Fruit fly (Drosophila melanogaster) whole organism, embryonic: ENCODE measurements around the gene CG6527.

Experiments
- ATbp ChIP-seq: fragments of 200-800 bp; sonication (Bioruptor generic); optimal IDR thresholded peaks from 2 replicates; lab custom pipeline; 2017; ENCODE audit warnings: missing biosample characterization, mild to moderate bottlenecking, missing genetic modification characterization, missing genetic modification reagents
- Aef1 ChIP-seq: fragments of 200-800 bp; sonication (Bioruptor generic); IDR thresholded peaks from 3 replicates; pipeline ENCODE4 v1.3.6; 2022; ENCODE audit warnings: missing biosample characterization, missing genetic modification characterization
- Asciz ChIP-seq: fragments of 200-800 bp; sonication (Bioruptor generic); optimal IDR thresholded peaks from 2 replicates; lab custom pipeline; 2017; ENCODE audit warnings: missing biosample characterization, mild to moderate bottlenecking, missing genetic modification characterization, missing genetic modification reagents
- Atf3 ChIP-seq: fragments of 200-800 bp; sonication (Bioruptor generic); optimal IDR thresholded peaks from 3 replicates; lab custom pipeline; 2016; ENCODE audit warnings: missing biosample characterization, missing genetic modification characterization
- Awh ChIP-seq: fragments of 200-800 bp; sonication (Bioruptor generic); IDR thresholded peaks from 2 replicates; pipeline ENCODE4, ENCODE4 v1.3.6; 2022; ENCODE audit warnings: missing biosample characterization, missing genetic modification characterization
- Bteb2 ChIP-seq: fragments of 200-800 bp; sonication (Bioruptor generic); optimal IDR thresholded peaks from 2 replicates; lab custom pipeline; 2016; ENCODE audit warnings: missing biosample characterization, missing genetic modification characterization
- CG15011 ChIP-seq: fragments of 200-800 bp; sonication (Bioruptor generic); optimal IDR thresholded peaks from 3 replicates; lab custom pipeline; 2018; ENCODE audit warnings: missing biosample characterization, mild to moderate bottlenecking, missing genetic modification characterization
- CG17186 ChIP-seq: fragments of 200-800 bp; sonication (Bioruptor generic); optimal IDR thresholded peaks from 3 replicates; lab custom pipeline; 2017; ENCODE audit warnings: missing biosample characterization, missing genetic modification reagents, missing genetic modification characterization
- CG17361 ChIP-seq: fragments of 200-800 bp; sonication (Bioruptor generic); IDR thresholded peaks from 3 replicates; pipeline ENCODE4 v1.3.6; 2022; ENCODE audit warnings: missing biosample characterization, missing genetic modification characterization
- CG1792 ChIP-seq: fragments of 200-800 bp; sonication (Bioruptor generic); optimal IDR thresholded peaks from 2 replicates; lab custom pipeline; 2016; ENCODE audit warnings: missing biosample characterization, missing genetic modification characterization
- CG2120 ChIP-seq: fragments of 200-800 bp; sonication (Bioruptor generic); optimal IDR thresholded peaks from 3 replicates; lab custom pipeline; 2016; ENCODE audit warnings: missing biosample characterization, missing genetic modification characterization
- CG30403 ChIP-seq: fragments of 200-800 bp; sonication (Bioruptor generic); optimal IDR thresholded peaks from 3 replicates; lab custom pipeline; 2016; ENCODE audit warnings: missing biosample characterization, missing genetic modification characterization
- CG31365 ChIP-seq: fragments of 200-800 bp; sonication (Bioruptor generic); optimal IDR thresholded peaks from 2 replicates; lab custom pipeline; 2018; ENCODE audit warnings: missing biosample characterization, mild to moderate bottlenecking, missing genetic modification characterization
- CG33557 ChIP-seq: fragments of 200-800 bp; sonication (Bioruptor generic); optimal IDR thresholded peaks from 2 replicates; lab custom pipeline; 2019; ENCODE audit warnings: missing biosample characterization, mild to moderate bottlenecking, missing genetic modification characterization, moderate library complexity
- CG3407 ChIP-seq: fragments of 200-800 bp; sonication (Bioruptor generic); optimal IDR thresholded peaks from 2 replicates; lab custom pipeline; 2018; ENCODE audit warnings: missing biosample characterization, mild to moderate bottlenecking, missing genetic modification characterization
- CG34224 ChIP-seq: fragments of 200-800 bp; sonication (Bioruptor generic); IDR thresholded peaks from 3 replicates; pipeline ENCODE4 v1.3.6; 2022; ENCODE audit warnings: missing biosample characterization, missing genetic modification characterization; ENCODE audit not compliant: partially characterized antibody
- CG3726 ChIP-seq: fragments of 200-800 bp; sonication (Bioruptor generic); IDR thresholded peaks from 3 replicates; pipeline ENCODE4, ENCODE4 v1.3.6; 2022; ENCODE audit warnings: missing biosample characterization, missing genetic modification characterization
- CG5245 ChIP-seq: fragments of 200-800 bp; sonication (Bioruptor generic); optimal IDR thresholded peaks from 3 replicates; lab custom pipeline; 2016; ENCODE audit warnings: missing biosample characterization, missing genetic modification characterization
- CG9797 ChIP-seq: fragments of 200-800 bp; sonication (Bioruptor generic); optimal IDR thresholded peaks from 3 replicates; lab custom pipeline; 2018; ENCODE audit warnings: missing biosample characterization, mild to moderate bottlenecking, missing genetic modification characterization
- CG9817 ChIP-seq: fragments of 200-800 bp; sonication (Bioruptor generic); optimal IDR thresholded peaks from 2 replicates; lab custom pipeline; 2018; ENCODE audit warnings: missing biosample characterization, mild to moderate bottlenecking, missing genetic modification characterization, moderate library complexity
- CTCF ChIP-seq: fragments of 200-800 bp; sonication (Bioruptor generic); optimal IDR thresholded peaks from 2 replicates; lab custom pipeline; 2017; ENCODE audit warnings: missing biosample characterization, mild to moderate bottlenecking, missing genetic modification characterization, moderate library complexity
- Deaf1 ChIP-seq: fragments of 200-800 bp; optimal IDR thresholded peaks from 3 replicates; lab custom pipeline; 2019; ENCODE audit warnings: missing biosample characterization, mild to moderate bottlenecking, missing genetic modification characterization, moderate library complexity
- Dp ChIP-seq: fragments of 200-800 bp; sonication (Bioruptor generic); optimal IDR thresholded peaks from 2 replicates; lab custom pipeline; 2018; ENCODE audit warnings: missing biosample characterization, mild to moderate bottlenecking, missing genetic modification characterization, moderate library complexity
- Ets65A ChIP-seq: fragments of 200-800 bp; sonication (Bioruptor generic); peaks from one replicate; lab custom pipeline; 2016; ENCODE audit warnings: missing biosample characterization, missing genetic modification characterization
- HmgZ ChIP-seq: fragments of 200-800 bp; sonication (Bioruptor generic); optimal IDR thresholded peaks from 2 replicates; lab custom pipeline; 2018; ENCODE audit warnings: missing biosample characterization, mild to moderate bottlenecking, missing genetic modification characterization
- Lim3 ChIP-seq: fragments of 200-800 bp; sonication (Bioruptor generic); IDR thresholded peaks from 2 replicates; pipeline ENCODE4 v1.3.6; 2022; ENCODE audit warnings: missing biosample characterization, missing genetic modification characterization
- MBD-R2 ChIP-seq: fragments of 200-800 bp; sonication (Bioruptor generic); IDR thresholded peaks from 2 replicates; pipeline ENCODE4 v1.3.6; 2022; ENCODE audit warnings: missing biosample characterization, missing genetic modification characterization
- Meics ChIP-seq: fragments of 200-800 bp; sonication (Bioruptor generic); optimal IDR thresholded peaks from 2 replicates; lab custom pipeline; 2017; ENCODE audit warnings: missing biosample characterization, mild to moderate bottlenecking, missing genetic modification characterization
- Mes4 ChIP-seq: fragments of 200-800 bp; sonication (Bioruptor generic); optimal IDR thresholded peaks from 2 replicates; lab custom pipeline; 2016; ENCODE audit warnings: missing biosample characterization, missing genetic modification characterization
- Side ChIP-seq: fragments of 200-800 bp; sonication (Bioruptor generic); optimal IDR thresholded peaks from 2 replicates; lab custom pipeline; 2016; ENCODE audit warnings: missing biosample characterization, missing genetic modification characterization
- abd-A ChIP-seq: fragments of 200-800 bp; sonication (Bioruptor generic); optimal IDR thresholded peaks from 3 replicates; lab custom pipeline; 2019; ENCODE audit warnings: missing biosample characterization, mild to moderate bottlenecking, missing genetic modification characterization, moderate library complexity
- amos ChIP-seq: fragments of 200-800 bp; sonication (Bioruptor generic); IDR thresholded peaks from 2 replicates; pipeline ENCODE4 v1.3.6; 2022; ENCODE audit warnings: missing biosample characterization, missing genetic modification characterization; ENCODE audit not compliant: partially characterized antibody
- ase ChIP-seq: fragments of 200-800 bp; sonication (Bioruptor generic); IDR thresholded peaks from 3 replicates; pipeline ENCODE4 v1.3.6; 2022; ENCODE audit warnings: missing biosample characterization, missing genetic modification characterization
- az2 ChIP-seq: fragments of 200-800 bp; sonication (Bioruptor generic); optimal IDR thresholded peaks from 3 replicates; lab custom pipeline; 2016; ENCODE audit warnings: missing biosample characterization, missing genetic modification characterization
- cas ChIP-seq: fragments of 200-800 bp; sonication (Bioruptor generic); IDR thresholded peaks from 2 replicates; pipeline ENCODE4 v1.3.6; 2022; ENCODE audit warnings: missing biosample characterization, missing genetic modification characterization
- corto ChIP-seq: fragments of 200-800 bp; sonication (Bioruptor generic); optimal IDR thresholded peaks from 2 replicates; lab custom pipeline; 2016; ENCODE audit warnings: missing biosample characterization, mild to moderate bottlenecking, missing genetic modification characterization, moderate library complexity
- da ChIP-seq: fragments of 200-800 bp; sonication (Bioruptor generic); optimal IDR thresholded peaks from 2 replicates; lab custom pipeline; 2016; ENCODE audit warnings: missing biosample characterization, missing genetic modification characterization
- dmrt11E ChIP-seq: fragments of 200-800 bp; sonication (Bioruptor generic); optimal IDR thresholded peaks from 3 replicates; lab custom pipeline; 2018; ENCODE audit warnings: missing biosample characterization, mild to moderate bottlenecking, missing genetic modification characterization, moderate library complexity
- exex ChIP-seq: fragments of 200-800 bp; sonication (Bioruptor generic); optimal IDR thresholded peaks from 4 replicates; lab custom pipeline; 2018; ENCODE audit warnings: missing biosample characterization, mild to moderate bottlenecking, missing genetic modification characterization, moderate library complexity
- fd96Cb ChIP-seq: fragments of 200-800 bp; sonication (Bioruptor generic); optimal IDR thresholded peaks from 2 replicates; lab custom pipeline; 2018; ENCODE audit warnings: missing biosample characterization, mild to moderate bottlenecking, missing genetic modification characterization, moderate library complexity
- ftz-f1 ChIP-seq: fragments of 200-800 bp; sonication (Bioruptor generic); optimal IDR thresholded peaks from 2 replicates; lab custom pipeline; 2016; ENCODE audit warnings: missing biosample characterization, missing genetic modification characterization
- nerfin-1 ChIP-seq: fragments of 200-800 bp; sonication (Bioruptor generic); optimal IDR thresholded peaks from 3 replicates; lab custom pipeline; 2019; ENCODE audit warnings: missing biosample characterization, mild to moderate bottlenecking, missing genetic modification characterization, moderate library complexity
- oc ChIP-seq: fragments of 200-800 bp; sonication (Bioruptor generic); optimal IDR thresholded peaks from 2 replicates; lab custom pipeline; 2018; ENCODE audit warnings: missing biosample characterization, mild to moderate bottlenecking, missing genetic modification characterization, moderate library complexity
- pb ChIP-seq: fragments of 200-800 bp; sonication (Bioruptor generic); optimal IDR thresholded peaks from 3 replicates; lab custom pipeline; 2016; ENCODE audit warnings: missing biosample characterization, missing genetic modification characterization
- phol ChIP-seq: fragments of 200-800 bp; sonication (Bioruptor generic); optimal IDR thresholded peaks from 3 replicates; lab custom pipeline; 2018; ENCODE audit warnings: missing biosample characterization, mild to moderate bottlenecking, missing genetic modification characterization, moderate library complexity
- scrt ChIP-seq: fragments of 200-800 bp; sonication (Bioruptor generic); optimal IDR thresholded peaks from 2 replicates; lab custom pipeline; 2018; ENCODE audit warnings: missing biosample characterization, mild to moderate bottlenecking, missing genetic modification characterization, moderate library complexity
- sr ChIP-seq: fragments of 200-800 bp; sonication (Bioruptor generic); IDR thresholded peaks from 3 replicates; pipeline ENCODE4 v1.3.6; 2022; ENCODE audit warnings: missing biosample characterization, missing genetic modification characterization
- tio ChIP-seq: fragments of 200-800 bp; sonication (Bioruptor generic); optimal IDR thresholded peaks from 2 replicates; lab custom pipeline; 2017; ENCODE audit warnings: missing biosample characterization, missing genetic modification characterization, inconsistent platforms
- wor ChIP-seq: fragments of 200-800 bp; sonication (Bioruptor generic); IDR thresholded peaks from 2 replicates; pipeline ENCODE4 v1.3.6; 2022; ENCODE audit warnings: missing biosample characterization, missing genetic modification characterization

The CG6527 gene

dm6 chr3L:10515785-10516706, 42.8 kb downstream of the CG6527 start (continued):
- no peak for TF ChIP-seq pb (GFP tag; lab: Kevin White, UChicago)
- TF ChIP-seq corto (GFP tag; lab: Kevin White, UChicago): no peak
- TF ChIP-seq amos (GFP tag; lab: Robert Waterston, UW): peak; percentile 52; the same call in 1 of the 2 replicates
- TF ChIP-seq CG1792 (GFP tag; lab: Kevin White, UChicago): no peak
- TF ChIP-seq CG30403: no peak
- peak; percentile 25; the same call in 1 of the 3 replicates for TF ChIP-seq ase
- TF ChIP-seq cas (GFP tag; lab: Robert Waterston, UW): no peak
- no peak for TF ChIP-seq Ets65A (GFP tag; lab: Kevin White, UChicago)
- peak; percentile 45 for TF ChIP-seq Asciz
- TF ChIP-seq CG33557 (GFP tag; lab: Kevin White, UChicago): peak; percentile 48
- TF ChIP-seq tio (GFP tag; lab: Kevin White, UChicago): no peak
- TF ChIP-seq sr (GFP tag; lab: Robert Waterston, UW): no peak; the same call in 1 of the 3 replicates
- TF ChIP-seq da (GFP tag; lab: Kevin White, UChicago): no peak
- TF ChIP-seq nerfin-1 (tag; lab: Kevin White, UChicago): peak; percentile 18
- TF ChIP-seq CG17186 (GFP tag; lab: Kevin White, UChicago): peak; percentile 93
- no peak for TF ChIP-seq ATbp (GFP tag; lab: Kevin White, UChicago)
- TF ChIP-seq fd96Cb (tag; lab: Kevin White, UChicago): no peak
- TF ChIP-seq CG2120: no peak
- TF ChIP-seq CG3726 (GFP tag; lab: Robert Waterston, UW): no peak
- no peak for TF ChIP-seq ftz-f1 (GFP tag; lab: Kevin White, UChicago)
- TF ChIP-seq az2 (GFP tag; lab: Kevin White, UChicago): no peak
- TF ChIP-seq Bteb2: no peak
- peak; percentile 13 for TF ChIP-seq CTCF (GFP tag; lab: Kevin White, UChicago)
- peak; percentile 46 for TF ChIP-seq HmgZ (tag; lab: Kevin White, UChicago)
- peak; percentile 22 for TF ChIP-seq Deaf1 (tag; lab: Kevin White, UChicago)
- TF ChIP-seq Meics (GFP tag; lab: Kevin White, UChicago): no peak
- peak; percentile 75 for TF ChIP-seq scrt
- TF ChIP-seq oc (tag; lab: Kevin White, UChicago): peak; percentile 60
- no peak for TF ChIP-seq CG17361 (GFP tag; lab: Robert Waterston, UW)
- TF ChIP-seq CG3407 (GFP tag; lab: Kevin White, UChicago): peak; percentile 27
- peak; percentile 74 for TF ChIP-seq Dp
- TF ChIP-seq CG15011 (GFP tag; lab: Kevin White, UChicago): no peak
- peak; percentile 50 for TF ChIP-seq abd-A (tag; lab: Kevin White, UChicago)
- peak; percentile 57 for TF ChIP-seq CG9797
- no peak for TF ChIP-seq wor (GFP tag; lab: Robert Waterston, UW)
- TF ChIP-seq Mes4 (GFP tag; lab: Kevin White, UChicago): no peak
- peak; percentile 14 for TF ChIP-seq CG31365 (tag; lab: Kevin White, UChicago)
- TF ChIP-seq MBD-R2: peak; percentile 15; the same call in 1 of the 2 replicates
- TF ChIP-seq phol (tag; lab: Kevin White, UChicago): no peak
- TF ChIP-seq Lim3 (GFP tag; lab: Robert Waterston, UW): no peak
- no peak; the same call in 1 of the 2 replicates for TF ChIP-seq Awh (GFP tag; lab: Robert Waterston, UW)
- no peak for TF ChIP-seq Atf3 (GFP tag; lab: Kevin White, UChicago)
- no peak for TF ChIP-seq dmrt11E (tag; lab: Kevin White, UChicago)
- no peak for TF ChIP-seq Side (GFP tag; lab: Kevin White, UChicago)
- TF ChIP-seq exex (tag; lab: Kevin White, UChicago): no peak
- peak; percentile 22; the same call in 1 of the 3 replicates for TF ChIP-seq CG34224 (GFP tag; lab: Robert Waterston, UW)
- TF ChIP-seq CG9817: no peak
- TF ChIP-seq CG5245 (GFP tag; lab: Kevin White, UChicago): no peak
- TF ChIP-seq Aef1 (GFP tag; lab: Robert Waterston, UW): no peak
